Worm (Caenorhabditis elegans): Measurements from ENCODE around the gene B0280.7.
A peak's percentile ranks its signal among the peaks of the same experiment; 100 is the strongest.

Gene B0280.7

ce11 chrIII:7154526-7154925 is 42.8 kb upstream of the B0280.7 start (continued):
- TF ChIP-seq efl-3 (GFP tag; optimal IDR thresholded peaks at IDR 0.05) (no peak), nhr-28 (tag; optimal IDR thresholded peaks at IDR 0.05) (no peak), aly-2 (tag; optimal IDR thresholded peaks at IDR 0.05) (no peak), rnt-1 (tag; optimal IDR thresholded peaks at IDR 0.05) (no peak), dpl-1 (GFP tag; optimal IDR thresholded peaks at IDR 0.05) (peak in 1 of 3 experiments; percentile 8), elt-2 (tag; optimal IDR thresholded peaks at IDR 0.05) (no peak), F16B12.6 (tag; optimal IDR thresholded peaks at IDR 0.05) (no peak), blmp-1 (tag; optimal IDR thresholded peaks at IDR 0.05) (peak; percentile 3), nhr-12 (tag; optimal IDR thresholded peaks at IDR 0.05) (no peak), mab-9 (GFP tag; IDR thresholded peaks at IDR 0.05) (no peak), elt-3 (tag; optimal IDR thresholded peaks at IDR 0.05) (no peak), nhr-71 (tag; optimal IDR thresholded peaks at IDR 0.05) (peak; percentile 31)

ce11 chrIII:7153747-7154238 is 42.1 kb upstream of the B0280.7 start, which contains the start of gene ogt-1:
TSS of gene ogt-1 (minus strand) at chrIII:7153797.
- TF ChIP-seq fkh-4 (tag; optimal IDR thresholded peaks at IDR 0.05; ENCODE audit: borderline replicate concordance) (no peak), pax-3 (tag; optimal IDR thresholded peaks at IDR 0.05) (no peak), fkh-8 (tag; optimal IDR thresholded peaks at IDR 0.05) (peak; percentile 46), nhr-71 (tag; optimal IDR thresholded peaks at IDR 0.05) (peak; percentile 96), vab-15 (tag; optimal IDR thresholded peaks at IDR 0.05) (no peak), aly-2 (tag; optimal IDR thresholded peaks at IDR 0.05) (peak; percentile 66), ces-1 (GFP tag; optimal IDR thresholded peaks at IDR 0.05) (no peak), alr-1 (tag; optimal IDR thresholded peaks at IDR 0.05; ENCODE audit: borderline replicate concordance) (no peak), unc-62 (GFP tag; optimal IDR thresholded peaks at IDR 0.05) (no peak), xbp-1 (tag; optimal IDR thresholded peaks at IDR 0.05) (peak; percentile 80), dpl-1 (GFP tag; optimal IDR thresholded peaks at IDR 0.05) (peak; percentile 64 to 70 (median 66)), nhr-237 (tag; optimal IDR thresholded peaks at IDR 0.05) (peak; percentile 77), Y116A8C.19 (tag; optimal IDR thresholded peaks at IDR 0.05; ENCODE audit: borderline replicate concordance) (no peak), egl-27 (tag; optimal IDR thresholded peaks at IDR 0.05) (peak; percentile 93 to 98), mef-2 (tag; optimal IDR thresholded peaks at IDR 0.05) (peak; percentile 65), rnt-1 (tag; optimal IDR thresholded peaks at IDR 0.05) (peak; percentile 80), C04F5.9 (tag; optimal IDR thresholded peaks at IDR 0.05) (no peak), nhr-84 (tag; optimal IDR thresholded peaks at IDR 0.05) (no peak), efl-3 (GFP tag; optimal IDR thresholded peaks at IDR 0.05) (no peak), grh-1 (GFP tag; IDR thresholded peaks at IDR 0.05) (peak; percentile 69), ceh-88 (GFP tag; IDR thresholded peaks at IDR 0.05) (no peak), nhr-90 (tag; optimal IDR thresholded peaks at IDR 0.05; ENCODE audit: poor library complexity) (peak; percentile 76), unc-86 (tag; optimal IDR thresholded peaks at IDR 0.05) (peak; percentile 72), nhr-11 (tag; optimal IDR thresholded peaks at IDR 0.05) (peak; percentile 74), sox-4 (tag; optimal IDR thresholded peaks at IDR 0.05) (no peak), hlh-17 (GFP tag; optimal IDR thresholded peaks at IDR 0.05; ENCODE audit: borderline replicate concordance) (no peak), skn-1 (tag; optimal IDR thresholded peaks at IDR 0.05) (peak; percentile 56), nhr-20 (tag; optimal IDR thresholded peaks at IDR 0.05) (peak; percentile 90), fos-1 (tag; optimal IDR thresholded peaks at IDR 0.05) (peak; percentile 82), ceh-90 (tag; optimal IDR thresholded peaks at IDR 0.05) (no peak), swsn-7 (tag; optimal IDR thresholded peaks at IDR 0.05) (peak; percentile 89), irx-1 (tag; optimal IDR thresholded peaks at IDR 0.05) (peak; percentile 62), blmp-1 (tag; optimal IDR thresholded peaks at IDR 0.05) (peak; percentile 69), lsy-2 (tag; optimal IDR thresholded peaks at IDR 0.05) (peak; percentile 88 to 90), pag-3 (tag; optimal IDR thresholded peaks at IDR 0.05; ENCODE audit: borderline replicate concordance, insufficient read depth) (peak; percentile 16), zip-4 (GFP tag; optimal IDR thresholded peaks at IDR 0.05) (no peak), elt-3 (tag; optimal IDR thresholded peaks at IDR 0.05) (peak in 3 of 6 experiments; percentile 18 to 83 (median 78)), hpl-2 (GFP tag; optimal IDR thresholded peaks at IDR 0.05) (peak; percentile 36), mdl-1 (tag; optimal IDR thresholded peaks at IDR 0.05) (peak in 1 of 2 experiments; percentile 79), nhr-28 (tag; optimal IDR thresholded peaks at IDR 0.05) (no peak), isw-1 (GFP tag; IDR thresholded peaks at IDR 0.05) (peak; percentile 70), unc-130 (tag; optimal IDR thresholded peaks at IDR 0.05) (no peak), mep-1 (tag; optimal IDR thresholded peaks at IDR 0.05) (peak; percentile 93), lin-13 (GFP tag; optimal IDR thresholded peaks at IDR 0.05) (peak; percentile 82), ama-1 (optimal IDR thresholded peaks at IDR 0.05) (peak; percentile 84)
